Fruit fly (Drosophila melanogaster) whole organism: ENCODE results near the gene CG31431.

Source experiments
- CG8478 ChIP-seq: fragments of >200 bp; optimal IDR thresholded peaks from 2 replicates; lab custom pipeline; 2018; ENCODE audit warnings: inconsistent platforms
- Dll ChIP-seq: fragments of >200 bp; optimal IDR thresholded peaks from 2 replicates; lab custom pipeline; 2017
- pan ChIP-seq: fragments of >200 bp; optimal IDR thresholded peaks from 2 replicates; lab custom pipeline; 2017

DNA sequence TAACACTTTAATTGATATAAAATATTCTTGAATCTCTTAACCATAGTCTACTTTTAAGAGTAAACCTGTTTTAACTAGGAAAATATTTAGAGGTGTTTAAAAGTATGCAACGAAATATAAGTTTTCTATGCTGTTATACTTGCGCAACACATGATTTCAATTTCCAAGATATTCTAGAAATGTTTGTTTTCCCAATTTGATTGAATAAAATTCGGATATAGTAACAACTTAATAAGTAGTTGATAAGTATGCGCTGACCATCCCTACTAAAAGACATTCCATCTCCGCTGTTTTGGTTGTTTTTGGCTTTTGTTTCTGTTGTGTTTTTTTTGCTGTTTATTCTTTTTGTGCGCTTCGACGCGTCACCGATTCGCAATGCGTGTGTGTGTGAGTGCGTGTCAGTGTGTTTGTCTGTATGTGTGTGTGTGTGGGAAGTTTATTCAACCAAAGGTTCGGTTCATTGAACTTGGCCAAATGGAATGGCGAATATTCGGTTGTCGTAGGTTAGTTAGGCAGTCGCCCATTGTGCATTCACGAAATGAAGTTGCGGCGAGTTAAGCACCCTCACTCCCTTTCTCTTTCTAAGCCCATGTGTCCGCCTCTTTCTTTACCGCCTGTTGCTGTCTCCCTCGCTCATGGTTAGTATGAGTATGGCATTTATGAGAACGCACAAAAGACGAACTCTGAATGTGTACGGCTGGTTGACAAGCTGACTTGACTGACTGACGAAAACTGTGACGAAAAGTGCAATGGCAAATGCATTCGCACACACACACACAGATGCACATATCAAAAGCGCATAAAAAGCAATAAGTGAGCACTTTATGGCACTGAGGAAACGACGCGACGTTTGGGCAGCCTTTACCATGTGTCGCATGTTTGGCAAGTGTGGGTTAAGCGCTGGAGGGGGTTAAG, 25.7 kb downstream of the CG31431 start:
- TF ChIP-seq Dll (lab: Kevin White, UChicago) (no peak), pan (lab: Kevin White, UChicago) (no peak), CG8478 (lab: Kevin White, UChicago) (no peak)
